Worm (Caenorhabditis elegans) whole organism, mixed stage, embryonic: Measurements from ENCODE around the gene B0244.10.

Experiments
- bed-3 ChIP-seq: fragments of 200-800 bp; sonication (Bioruptor generic); optimal IDR thresholded peaks from 3 replicates; lab custom pipeline; 2018; ENCODE audit warnings: mild to moderate bottlenecking, missing genetic modification characterization, moderate library complexity, missing compliant biosample characterization
- blmp-1 ChIP-seq: fragments of 150-350 bp; optimal IDR thresholded peaks from 2 replicates; lab custom pipeline; 2014; ENCODE audit warnings: missing biosample characterization, missing genetic modification characterization
- ceh-43 ChIP-seq: fragments of 200-800 bp; sonication (Bioruptor generic); optimal IDR thresholded peaks from 2 replicates; lab custom pipeline; 2018; ENCODE audit warnings: mild to moderate bottlenecking, missing genetic modification characterization, moderate library complexity, missing compliant biosample characterization
- ceh-83 ChIP-seq: fragments of 200-800 bp; sonication (Bioruptor generic); optimal IDR thresholded peaks from 2 replicates; lab custom pipeline; 2018; ENCODE audit warnings: mild to moderate bottlenecking, missing genetic modification characterization, missing compliant biosample characterization
- ces-1 ChIP-seq: fragments of 150-350 bp; optimal IDR thresholded peaks from 2 replicates; lab custom pipeline; 2014; ENCODE audit warnings: missing biosample characterization, missing genetic modification reagents, missing genetic modification characterization
- cnd-1 ChIP-seq: fragments of 200-800 bp; sonication (Bioruptor generic); optimal IDR thresholded peaks from 2 replicates; lab custom pipeline; 2018; ENCODE audit warnings: mild to moderate bottlenecking, missing genetic modification characterization, missing compliant biosample characterization
- drap-1 ChIP-seq: fragments of 200-800 bp; sonication (Bioruptor generic); optimal IDR thresholded peaks from 3 replicates; lab custom pipeline; 2018; ENCODE audit warnings: mild to moderate bottlenecking, missing genetic modification characterization, missing compliant biosample characterization
- elt-1 ChIP-seq: sonication (generic microtip); optimal IDR thresholded peaks from 2 replicates; lab custom pipeline; 2017; ENCODE audit warnings: missing genetic modification characterization, mild to moderate bottlenecking, missing compliant biosample characterization, antibody characterized with exemption, moderate library complexity, borderline replicate concordance; ENCODE audit not compliant: insufficient read depth
- flh-1 ChIP-seq: fragments of 200-800 bp; sonication (Bioruptor generic); optimal IDR thresholded peaks from 2 replicates; lab custom pipeline; 2018; ENCODE audit warnings: mild to moderate bottlenecking, missing genetic modification characterization, moderate library complexity, missing compliant biosample characterization
- ham-2 ChIP-seq: fragments of 200-800 bp; sonication (Bioruptor generic); optimal IDR thresholded peaks from 2 replicates; lab custom pipeline; 2018; ENCODE audit warnings: mild to moderate bottlenecking, missing genetic modification characterization, missing compliant biosample characterization
- hlh-1 ChIP-seq: fragments of 150-350 bp; optimal IDR thresholded peaks from 2 replicates; lab custom pipeline; 2014; ENCODE audit warnings: missing biosample characterization, missing genetic modification reagents, missing genetic modification characterization
- lin-13 ChIP-seq: fragments of 150-350 bp; optimal IDR thresholded peaks from 2 replicates; lab custom pipeline; 2014; ENCODE audit warnings: missing biosample characterization, missing genetic modification characterization
- lin-32 ChIP-seq: fragments of 200-800 bp; sonication (Bioruptor generic); optimal IDR thresholded peaks from 2 replicates; lab custom pipeline; 2018; ENCODE audit warnings: mild to moderate bottlenecking, missing genetic modification characterization, missing compliant biosample characterization
- lsy-2 ChIP-seq: fragments of 150-350 bp; optimal IDR thresholded peaks from 2 replicates; lab custom pipeline; 2014; ENCODE audit warnings: missing biosample characterization, missing genetic modification characterization
- mab-5 ChIP-seq: fragments of 150-350 bp; optimal IDR thresholded peaks from 2 replicates; lab custom pipeline; 2014; ENCODE audit warnings: missing biosample characterization, missing genetic modification characterization
- mep-1 ChIP-seq: fragments of 150-350 bp; optimal IDR thresholded peaks from 2 replicates; lab custom pipeline; 2017; ENCODE audit warnings: missing biosample characterization, missing genetic modification reagents, missing genetic modification characterization, inconsistent platforms
- mls-2 ChIP-seq: sonication (generic microtip); optimal IDR thresholded peaks from 2 replicates; lab custom pipeline; 2016; ENCODE audit warnings: mild to moderate bottlenecking, missing genetic modification characterization, moderate library complexity, missing compliant biosample characterization
- nhr-12 ChIP-seq: fragments of 150-350 bp; optimal IDR thresholded peaks from 2 replicates; lab custom pipeline; 2014; ENCODE audit warnings: missing biosample characterization, missing genetic modification characterization
- nhr-2 ChIP-seq: fragments of 150-350 bp; optimal IDR thresholded peaks from 2 replicates; lab custom pipeline; 2014; ENCODE audit warnings: missing biosample characterization, missing genetic modification characterization
- nhr-237 ChIP-seq: fragments of 150-350 bp; optimal IDR thresholded peaks from 2 replicates; lab custom pipeline; 2014; ENCODE audit warnings: missing biosample characterization, missing genetic modification characterization
- nhr-28 ChIP-seq: fragments of 150-350 bp; optimal IDR thresholded peaks from 2 replicates; lab custom pipeline; 2014; ENCODE audit warnings: missing biosample characterization, missing genetic modification characterization
- nhr-76 ChIP-seq: sonication (generic microtip); optimal IDR thresholded peaks from 2 replicates; lab custom pipeline; 2017; ENCODE audit warnings: missing biosample characterization, missing genetic modification characterization
- pha-4 ChIP-seq: fragments of 150-350 bp; optimal IDR thresholded peaks from 2 replicates; lab custom pipeline; 2018; ENCODE audit warnings: missing biosample characterization, missing genetic modification reagents, missing genetic modification characterization
- sem-2 ChIP-seq: fragments of 200-800 bp; sonication (Bioruptor generic); optimal IDR thresholded peaks from 2 replicates; lab custom pipeline; 2018; ENCODE audit warnings: mild to moderate bottlenecking, missing genetic modification characterization, missing compliant biosample characterization
- snpc-4 ChIP-seq: fragments of 150-350 bp; optimal IDR thresholded peaks from 2 replicates; lab custom pipeline; 2014; ENCODE audit warnings: missing biosample characterization, missing genetic modification characterization
- sptf-1 ChIP-seq: sonication (generic microtip); optimal IDR thresholded peaks from 2 replicates; lab custom pipeline; 2017; ENCODE audit warnings: mild to moderate bottlenecking, missing genetic modification characterization, moderate library complexity, missing compliant biosample characterization
- tbx-8 ChIP-seq: fragments of 200-800 bp; sonication (Bioruptor generic); optimal IDR thresholded peaks from 2 replicates; lab custom pipeline; 2018; ENCODE audit warnings: mild to moderate bottlenecking, missing genetic modification characterization, moderate library complexity, missing compliant biosample characterization
- unc-120 ChIP-seq: sonication (generic microtip); optimal IDR thresholded peaks from 2 replicates; lab custom pipeline; 2017; ENCODE audit warnings: missing genetic modification characterization, missing compliant biosample characterization; ENCODE audit not compliant: poor library complexity, severe bottlenecking
- unc-39 ChIP-seq: fragments of 150-350 bp; optimal IDR thresholded peaks from 2 replicates; lab custom pipeline; 2014; ENCODE audit warnings: missing biosample characterization, missing genetic modification characterization
- unc-62 ChIP-seq: fragments of 150-350 bp; optimal IDR thresholded peaks from 2 replicates; lab custom pipeline; 2014; ENCODE audit warnings: missing biosample characterization, missing genetic modification reagents, missing genetic modification characterization
- zip-8 ChIP-seq: fragments of 150-350 bp; optimal IDR thresholded peaks from 2 replicates; lab custom pipeline; 2014; ENCODE audit warnings: missing biosample characterization, missing genetic modification characterization
- ztf-11 ChIP-seq: fragments of 150-350 bp; optimal IDR thresholded peaks from 2 replicates; lab custom pipeline; 2014; ENCODE audit warnings: missing biosample characterization, missing genetic modification characterization

The B0244.10 gene

DNA sequence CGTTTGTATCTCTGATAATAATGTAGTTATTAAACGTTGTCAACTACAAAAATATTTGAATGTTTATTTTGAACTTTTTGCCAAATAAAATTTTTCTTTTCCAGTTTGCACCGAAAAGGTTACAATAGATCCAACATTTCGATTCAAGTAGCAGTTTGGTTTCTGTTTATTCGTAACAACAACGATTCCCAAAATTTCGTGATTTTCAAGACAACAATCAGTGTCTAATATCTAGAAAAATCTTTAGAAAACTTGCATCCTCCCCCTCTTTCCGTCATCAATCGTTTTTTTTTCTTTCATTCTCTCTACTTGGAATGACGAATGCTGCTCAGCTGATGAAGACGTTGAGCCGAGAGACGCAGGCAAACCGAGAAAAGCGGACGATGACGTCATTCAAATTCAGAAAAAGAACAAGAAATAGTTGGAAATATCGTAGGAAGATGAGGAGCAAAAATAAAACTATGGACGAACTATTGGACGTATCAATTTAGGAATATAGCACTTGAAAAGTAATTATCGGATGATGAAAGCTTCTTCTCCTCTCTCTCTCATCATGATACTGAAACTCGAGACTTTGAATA is 23.7 kb downstream of the B0244.10 start:
- TF ChIP-seq zip-8 (peak; percentile 7), lin-13 (tag; lab: Kevin White, UChicago) (no peak), snpc-4 (tag; lab: Kevin White, UChicago) (no peak)
- TF ChIP-seq, all 35 proteins: peak for 1

DNA sequence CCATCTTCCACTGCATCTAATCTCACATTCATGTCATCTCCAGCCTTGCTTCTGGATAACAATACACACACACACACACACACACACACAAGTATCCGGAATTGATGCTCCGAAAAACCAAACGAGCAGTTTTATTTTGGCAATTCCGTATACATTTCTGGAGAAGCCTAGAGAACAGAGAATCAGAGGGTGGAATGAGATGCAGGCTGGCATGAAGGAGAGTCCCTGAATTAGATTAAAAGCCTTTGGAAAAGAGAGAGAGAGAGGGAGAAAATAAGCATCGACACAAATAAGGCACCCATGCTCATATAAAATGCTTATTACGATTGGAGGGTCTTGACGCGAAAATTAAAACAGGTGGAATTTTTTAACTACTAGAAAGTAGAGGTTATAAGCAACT is 25.8 kb downstream of the B0244.10 start:
- TF ChIP-seq ztf-11 (no peak), lin-32 (GFP tag; lab: Kevin White, UChicago) (no peak), blmp-1 (tag; lab: Kevin White, UChicago) (no peak), ces-1 (GFP tag; lab: Kevin White, UChicago) (peak; percentile 89), mab-5 (tag; lab: Kevin White, UChicago) (no peak)

ce11 chrIII:5761886-5762285 is 26.9 kb downstream of the B0244.10 start:
- TF ChIP-seq pha-4 (tag; lab: Kevin White, UChicago) = no peak
- no peak for TF ChIP-seq tbx-8
- TF ChIP-seq unc-39 (tag; lab: Kevin White, UChicago) = no peak
- TF ChIP-seq nhr-2 (tag; lab: Kevin White, UChicago) = no peak
- no peak for TF ChIP-seq ham-2

ce11 chrIII:5763988-5764387 is 29.0 kb downstream of the B0244.10 start:
- TF ChIP-seq zip-8 (peak; percentile 61), sptf-1 (tag; lab: Kevin White, UChicago) (no peak)

DNA sequence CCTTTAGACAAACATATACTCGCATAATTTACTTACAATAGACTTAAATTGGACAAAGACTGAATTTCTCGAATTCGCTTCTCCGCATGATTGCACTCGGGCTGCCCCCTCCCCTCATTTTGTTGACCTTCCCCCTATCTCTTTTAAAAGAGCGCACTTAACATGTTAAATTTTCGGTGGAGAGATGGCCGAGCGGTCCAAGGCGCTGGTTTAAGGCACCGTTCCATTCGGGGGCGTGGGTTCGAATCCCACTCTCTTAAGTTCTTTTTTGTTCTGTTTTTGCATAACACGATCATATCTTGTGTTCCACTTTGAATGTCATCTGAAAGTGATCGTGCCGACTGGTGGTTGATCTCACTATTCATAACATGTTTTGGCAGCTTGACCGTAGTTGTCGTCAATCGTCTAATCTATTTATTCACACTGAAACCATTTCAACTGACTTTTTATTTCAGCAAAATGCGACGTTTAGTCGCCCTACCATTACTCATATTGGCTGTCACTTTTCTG is 34.8 kb downstream of the B0244.10 start, which contains the start of gene cutl-23:
Gene cutl-23, plus strand, starts transcription at position 460 of the 510 bp plus-strand sequence.
- TF ChIP-seq drap-1 = peak; percentile 72
- TF ChIP-seq unc-120 = peak; percentile 71
- TF ChIP-seq cnd-1 = peak; percentile 61
- peak; percentile 43 for TF ChIP-seq bed-3 (GFP tag; lab: Kevin White, UChicago)
- TF ChIP-seq lin-13 (tag; lab: Kevin White, UChicago) = no peak
- no peak for TF ChIP-seq mep-1 (tag; lab: Kevin White, UChicago)
- TF ChIP-seq ceh-83 (GFP tag; lab: Kevin White, UChicago) = peak; percentile 56
- TF ChIP-seq ham-2 = peak; percentile 55

- no peak for TF ChIP-seq lsy-2
- no peak for TF ChIP-seq unc-62 (GFP tag; lab: Kevin White, UChicago)
- TF ChIP-seq lin-32 (GFP tag; lab: Kevin White, UChicago) = no peak
- no peak for TF ChIP-seq tbx-8
- TF ChIP-seq snpc-4 (tag; lab: Kevin White, UChicago) = no peak
- TF ChIP-seq blmp-1 (tag; lab: Kevin White, UChicago) = no peak
- no peak for TF ChIP-seq ham-2
- TF ChIP-seq bed-3 (GFP tag; lab: Kevin White, UChicago) = no peak
- no peak for TF ChIP-seq ceh-43 (GFP tag; lab: Kevin White, UChicago)
- TF ChIP-seq hlh-1 (tag; lab: Kevin White, UChicago) = no peak
- TF ChIP-seq nhr-2 (tag; lab: Kevin White, UChicago) = no peak
- TF ChIP-seq zip-8 = no peak
- no peak for TF ChIP-seq unc-39 (tag; lab: Kevin White, UChicago)
- no peak for TF ChIP-seq mls-2 (tag; lab: Kevin White, UChicago)
- no peak for TF ChIP-seq nhr-28
Measured at ce11 chrIII:5782080-5782479, 47.1 kb downstream of the B0244.10 start.

- TF ChIP-seq sem-2 (no peak), nhr-2 (tag; lab: Kevin White, UChicago) (no peak), ham-2 (no peak), ztf-11 (no peak), lin-32 (GFP tag; lab: Kevin White, UChicago) (no peak), ceh-43 (GFP tag; lab: Kevin White, UChicago) (no peak), nhr-28 (no peak), nhr-76 (no peak), nhr-12 (tag; lab: Kevin White, UChicago) (no peak), unc-62 (GFP tag; lab: Kevin White, UChicago) (no peak), drap-1 (no peak), flh-1 (GFP tag; lab: Kevin White, UChicago) (no peak), nhr-237 (peak; percentile 32), lin-13 (tag; lab: Kevin White, UChicago) (peak; percentile 53), blmp-1 (tag; lab: Kevin White, UChicago) (no peak), bed-3 (GFP tag; lab: Kevin White, UChicago) (no peak), mab-5 (tag; lab: Kevin White, UChicago) (no peak), ceh-83 (GFP tag; lab: Kevin White, UChicago) (no peak), unc-39 (tag; lab: Kevin White, UChicago) (no peak), pha-4 (tag; lab: Kevin White, UChicago) (peak; percentile 47), zip-8 (no peak), mep-1 (tag; lab: Kevin White, UChicago) (peak; percentile 17), tbx-8 (no peak), unc-120 (peak; percentile 99), elt-1 (tag; lab: Kevin White, UChicago) (no peak), ces-1 (GFP tag; lab: Kevin White, UChicago) (peak; percentile 54), snpc-4 (tag; lab: Kevin White, UChicago) (no peak)
Measured at ce11 chrIII:5785273-5785929, 50.4 kb downstream of the B0244.10 start, which contains the start of gene Y37B11A.3. TSS of gene Y37B11A.3 (minus strand) at chrIII:5785323.
